Fruit fly (Drosophila melanogaster) whole organism, prepupa: ENCODE measurements around the gene CG1317.

Experiments
- Blimp-1 ChIP-seq: fragments of 200-800 bp; sonication (Bioruptor generic); optimal IDR thresholded peaks from 3 replicates; lab custom pipeline; 2017; ENCODE audit warnings: missing biosample characterization, missing genetic modification characterization, mild to moderate bottlenecking, moderate library complexity, missing genetic modification reagents
- CG10631 ChIP-seq: fragments of 200-800 bp; sonication (Bioruptor generic); optimal IDR thresholded peaks from 2 replicates; lab custom pipeline; 2016; ENCODE audit warnings: missing biosample characterization, missing genetic modification characterization
- CG10669 ChIP-seq: fragments of 200-800 bp; sonication (Bioruptor generic); optimal IDR thresholded peaks from 3 replicates; lab custom pipeline; 2018; ENCODE audit warnings: missing biosample characterization, mild to moderate bottlenecking, missing genetic modification characterization, moderate library complexity
- CG11294 ChIP-seq: fragments of 200-800 bp; sonication (Bioruptor generic); IDR thresholded peaks from 2 replicates; pipeline ENCODE4 v1.3.6; 2022; ENCODE audit warnings: missing biosample characterization, missing genetic modification characterization
- CG11762 ChIP-seq: fragments of 200-800 bp; sonication (Bioruptor generic); optimal IDR thresholded peaks from 3 replicates; lab custom pipeline; 2016; ENCODE audit warnings: missing biosample characterization, missing genetic modification characterization; ENCODE audit not compliant: insufficient read depth
- CG11902 ChIP-seq: fragments of 200-800 bp; sonication (Bioruptor generic); optimal IDR thresholded peaks from 3 replicates; lab custom pipeline; 2016; ENCODE audit warnings: missing biosample characterization, missing genetic modification characterization
- CG15336 ChIP-seq: fragments of 200-800 bp; sonication (Bioruptor generic); IDR thresholded peaks from 2 replicates; pipeline ENCODE4 v1.3.6; 2022; ENCODE audit warnings: missing biosample characterization, missing genetic modification characterization
- CG1621 ChIP-seq: fragments of 200-800 bp; sonication (Bioruptor generic); optimal IDR thresholded peaks from 3 replicates; lab custom pipeline; 2018; ENCODE audit warnings: missing biosample characterization, mild to moderate bottlenecking, missing genetic modification characterization
- CG3032 ChIP-seq: fragments of 200-800 bp; optimal IDR thresholded peaks from 2 replicates; lab custom pipeline; 2019; ENCODE audit warnings: missing biosample characterization, mild to moderate bottlenecking, missing genetic modification characterization, moderate library complexity
- CG31627 ChIP-seq: fragments of 200-800 bp; sonication (Bioruptor generic); optimal IDR thresholded peaks from 3 replicates; lab custom pipeline; 2016; ENCODE audit warnings: missing biosample characterization, missing genetic modification characterization
- CG32006 ChIP-seq: fragments of 200-800 bp; sonication (Bioruptor generic); optimal IDR thresholded peaks from 3 replicates; lab custom pipeline; 2017; ENCODE audit warnings: missing biosample characterization, mild to moderate bottlenecking, missing genetic modification characterization
- CG34406 ChIP-seq: fragments of 200-800 bp; sonication (Bioruptor generic); optimal IDR thresholded peaks from 3 replicates; lab custom pipeline; 2016; ENCODE audit warnings: missing biosample characterization, missing genetic modification characterization
- CG3919 ChIP-seq: fragments of 200-800 bp; sonication (Bioruptor generic); optimal IDR thresholded peaks from 3 replicates; lab custom pipeline; 2016; ENCODE audit warnings: missing biosample characterization, missing genetic modification characterization
- CG4318 ChIP-seq: fragments of 200-800 bp; sonication (Bioruptor generic); optimal IDR thresholded peaks from 3 replicates; lab custom pipeline; 2017; ENCODE audit warnings: missing biosample characterization, mild to moderate bottlenecking, missing genetic modification characterization
- CG6276 ChIP-seq: fragments of 200-800 bp; sonication (Bioruptor generic); optimal IDR thresholded peaks from 2 replicates; lab custom pipeline; 2017; ENCODE audit warnings: missing biosample characterization, mild to moderate bottlenecking, missing genetic modification characterization
- CG6792 ChIP-seq: fragments of 200-800 bp; sonication (Bioruptor generic); optimal IDR thresholded peaks from 3 replicates; lab custom pipeline; 2016; ENCODE audit warnings: missing biosample characterization, missing genetic modification characterization
- CG7368 ChIP-seq: fragments of 200-800 bp; sonication (Bioruptor generic); optimal IDR thresholded peaks from 3 replicates; lab custom pipeline; 2016; ENCODE audit warnings: missing biosample characterization, missing genetic modification characterization
- CG8319 ChIP-seq: fragments of 200-800 bp; sonication (Bioruptor generic); optimal IDR thresholded peaks from 3 replicates; lab custom pipeline; 2016; ENCODE audit warnings: missing biosample characterization, missing genetic modification characterization
- CG8632 ChIP-seq: fragments of 200-800 bp; sonication (Bioruptor generic); optimal IDR thresholded peaks from 3 replicates; lab custom pipeline; 2016; ENCODE audit warnings: missing biosample characterization, missing genetic modification characterization
- CG9139 ChIP-seq: fragments of 200-800 bp; sonication (Bioruptor generic); optimal IDR thresholded peaks from 3 replicates; lab custom pipeline; 2017; ENCODE audit warnings: missing biosample characterization, mild to moderate bottlenecking, missing genetic modification characterization
- Eip75B ChIP-seq: fragments of 200-800 bp; sonication (Bioruptor generic); optimal IDR thresholded peaks from 3 replicates; lab custom pipeline; 2016; ENCODE audit warnings: missing biosample characterization, missing genetic modification characterization
- Eip78C ChIP-seq: fragments of 200-800 bp; sonication (Bioruptor generic); peaks from one replicate; lab custom pipeline; 2016; ENCODE audit warnings: missing biosample characterization, missing genetic modification characterization
- Eip93F ChIP-seq: fragments of 200-800 bp; sonication (Bioruptor generic); optimal IDR thresholded peaks from 2 replicates; lab custom pipeline; 2016; ENCODE audit warnings: missing biosample characterization, mild to moderate bottlenecking, missing genetic modification characterization
- Ets21C ChIP-seq: fragments of 200-800 bp; sonication (Bioruptor generic); optimal IDR thresholded peaks from 3 replicates; lab custom pipeline; 2016; ENCODE audit warnings: missing biosample characterization, missing genetic modification characterization
- Ets96B ChIP-seq: fragments of 200-800 bp; optimal IDR thresholded peaks from 2 replicates; lab custom pipeline; 2019; ENCODE audit warnings: missing biosample characterization, mild to moderate bottlenecking, missing genetic modification characterization, moderate library complexity
- Hr38 ChIP-seq: sonication (Bioruptor generic); optimal IDR thresholded peaks from 2 replicates; lab custom pipeline; 2016; ENCODE audit warnings: missing biosample characterization, missing genetic modification characterization
- Hr39 ChIP-seq: fragments of 200-800 bp; sonication (Bioruptor generic); optimal IDR thresholded peaks from 2 replicates; lab custom pipeline; 2016; ENCODE audit warnings: missing biosample characterization, missing genetic modification characterization
- Hr4 ChIP-seq: fragments of 200-800 bp; sonication (Bioruptor generic); optimal IDR thresholded peaks from 3 replicates; lab custom pipeline; 2016; ENCODE audit warnings: missing biosample characterization, missing genetic modification characterization
- Lpt ChIP-seq: fragments of 200-800 bp; sonication (Bioruptor generic); optimal IDR thresholded peaks from 3 replicates; lab custom pipeline; 2016; ENCODE audit warnings: missing biosample characterization, missing genetic modification characterization
- Met ChIP-seq: fragments of 200-800 bp; sonication (Bioruptor generic); optimal IDR thresholded peaks from 3 replicates; lab custom pipeline; 2016; ENCODE audit warnings: missing biosample characterization, missing genetic modification characterization
- OdsH ChIP-seq: fragments of 200-800 bp; sonication (Bioruptor generic); optimal IDR thresholded peaks from 3 replicates; lab custom pipeline; 2016; ENCODE audit warnings: missing biosample characterization, missing genetic modification characterization
- Smox ChIP-seq: fragments of 200-800 bp; sonication (Bioruptor generic); optimal IDR thresholded peaks from 3 replicates; lab custom pipeline; 2016; ENCODE audit warnings: missing biosample characterization, missing genetic modification characterization
- Sox102F ChIP-seq: fragments of 200-800 bp; sonication (Bioruptor generic); optimal IDR thresholded peaks from 2 replicates; lab custom pipeline; 2016; ENCODE audit warnings: missing biosample characterization, mild to moderate bottlenecking, missing genetic modification characterization
- Sox14 ChIP-seq: fragments of 200-800 bp; sonication (Bioruptor generic); optimal IDR thresholded peaks from 3 replicates; lab custom pipeline; 2016; ENCODE audit warnings: missing biosample characterization, missing genetic modification characterization
- achi ChIP-seq: fragments of 200-800 bp; sonication (Bioruptor generic); optimal IDR thresholded peaks from 3 replicates; lab custom pipeline; 2016; ENCODE audit warnings: missing biosample characterization, missing genetic modification characterization
- acj6 ChIP-seq: fragments of 200-800 bp; sonication (Bioruptor generic); optimal IDR thresholded peaks from 3 replicates; lab custom pipeline; 2016; ENCODE audit warnings: missing biosample characterization, missing genetic modification characterization
- cyc ChIP-seq: fragments of 200-800 bp; sonication (Bioruptor generic); optimal IDR thresholded peaks from 3 replicates; lab custom pipeline; 2016; ENCODE audit warnings: missing biosample characterization, missing genetic modification characterization
- dac ChIP-seq: fragments of 200-800 bp; sonication (Bioruptor generic); optimal IDR thresholded peaks from 2 replicates; lab custom pipeline; 2017; ENCODE audit warnings: missing biosample characterization, mild to moderate bottlenecking, missing genetic modification characterization
- dsx ChIP-seq: fragments of 200-800 bp; optimal IDR thresholded peaks from 3 replicates; lab custom pipeline; 2019; ENCODE audit warnings: missing biosample characterization, mild to moderate bottlenecking, missing genetic modification characterization, moderate library complexity; ENCODE audit not compliant: poor library complexity, severe bottlenecking
- esn ChIP-seq: fragments of 200-800 bp; sonication (Bioruptor generic); optimal IDR thresholded peaks from 2 replicates; lab custom pipeline; 2016; ENCODE audit warnings: missing biosample characterization, mild to moderate bottlenecking, missing genetic modification characterization, moderate library complexity
- fd59A ChIP-seq: fragments of 200-800 bp; sonication (Bioruptor generic); optimal IDR thresholded peaks from 2 replicates; lab custom pipeline; 2017; ENCODE audit warnings: missing biosample characterization, mild to moderate bottlenecking, missing genetic modification characterization, missing genetic modification reagents
- fkh ChIP-seq: fragments of 200-800 bp; sonication (Bioruptor generic); optimal IDR thresholded peaks from 3 replicates; lab custom pipeline; 2017; ENCODE audit warnings: missing biosample characterization, mild to moderate bottlenecking, missing genetic modification characterization, moderate library complexity
- lz ChIP-seq: fragments of 200-800 bp; sonication (Bioruptor generic); optimal IDR thresholded peaks from 3 replicates; lab custom pipeline; 2016; ENCODE audit warnings: missing biosample characterization, missing genetic modification characterization
- net ChIP-seq: fragments of 200-800 bp; sonication (Bioruptor generic); optimal IDR thresholded peaks from 3 replicates; lab custom pipeline; 2016; ENCODE audit warnings: missing biosample characterization, missing genetic modification characterization
- pdm3 ChIP-seq: fragments of 200-800 bp; sonication (Bioruptor generic); optimal IDR thresholded peaks from 3 replicates; lab custom pipeline; 2016; ENCODE audit warnings: missing biosample characterization, missing genetic modification characterization
- salr ChIP-seq, 2 experiments: fragments of 200-800 bp; sonication (Bioruptor generic); optimal IDR thresholded peaks; 3 replicates each; lab custom pipeline; 2016 to 2018; ENCODE audit warnings: missing biosample characterization in 2 of 2, missing genetic modification characterization in 2 of 2, mild to moderate bottlenecking in 1 of 2
- spab ChIP-seq: fragments of 200-800 bp; sonication (Bioruptor generic); optimal IDR thresholded peaks from 2 replicates; lab custom pipeline; 2017; ENCODE audit warnings: missing biosample characterization, mild to moderate bottlenecking, missing genetic modification characterization, missing genetic modification reagents
- ss ChIP-seq, 2 experiments: fragments of 200-800 bp; sonication (Bioruptor generic); optimal IDR thresholded peaks; 2 replicates in 1 of 2; 3 replicates in 1 of 2; lab custom pipeline; 2017 to 2018; ENCODE audit warnings: mild to moderate bottlenecking in 2 of 2, missing biosample characterization in 2 of 2, missing genetic modification characterization in 2 of 2, moderate library complexity in 1 of 2
- svp ChIP-seq: fragments of 200-800 bp; sonication (Bioruptor generic); peaks from one replicate; lab custom pipeline; 2016; ENCODE audit warnings: missing biosample characterization, missing genetic modification characterization
- topi ChIP-seq: fragments of 200-800 bp; sonication (Bioruptor generic); optimal IDR thresholded peaks from 3 replicates; lab custom pipeline; 2016; ENCODE audit warnings: missing biosample characterization, missing genetic modification characterization
- vri ChIP-seq: fragments of 200-800 bp; sonication (Bioruptor generic); optimal IDR thresholded peaks from 3 replicates; lab custom pipeline; 2016; ENCODE audit warnings: missing biosample characterization, mild to moderate bottlenecking, missing genetic modification characterization

Gene CG1317

dm6 chr3L:2371882-2372281, at the start of gene CG1317, which contains the start of gene CG8993:
Gene CG1317, minus strand, starts transcription at chr3L:2371939.
Gene CG8993, plus strand, starts transcription at chr3L:2372199.
- TF ChIP-seq vri (no peak), net (no peak), CG6792 (GFP tag; lab: Kevin White, UChicago) (no peak), acj6 (GFP tag; lab: Kevin White, UChicago) (peak; percentile 26), pdm3 (GFP tag; lab: Kevin White, UChicago) (peak; percentile 5), Sox14 (GFP tag; lab: Kevin White, UChicago) (peak; percentile 32), Eip78C (GFP tag; lab: Kevin White, UChicago) (peak; percentile 20), esn (no peak), dac (GFP tag; lab: Kevin White, UChicago) (no peak), Met (GFP tag; lab: Kevin White, UChicago) (no peak), CG8632 (GFP tag; lab: Kevin White, UChicago) (no peak), ss (GFP tag; optimal IDR thresholded peaks at IDR 0.05; lab: Kevin White, UChicago) (no peak), Ets21C (no peak), CG34406 (no peak), Lpt (GFP tag; lab: Kevin White, UChicago) (no peak), Sox102F (GFP tag; lab: Kevin White, UChicago) (no peak), CG1621 (tag; lab: Kevin White, UChicago) (no peak), achi (GFP tag; lab: Kevin White, UChicago) (peak; percentile 67), topi (no peak), CG10631 (GFP tag; lab: Kevin White, UChicago) (peak; percentile 43), Blimp-1 (GFP tag; lab: Kevin White, UChicago) (no peak), CG3919 (peak; percentile 11), salr (GFP tag; optimal IDR thresholded peaks at IDR 0.05; lab: Kevin White, UChicago) (no peak), cyc (peak; percentile 24), lz (peak; percentile 22), CG15336 (GFP tag; lab: Robert Waterston, UW) (no peak), Hr39 (GFP tag; lab: Kevin White, UChicago) (no peak), Hr38 (GFP tag; lab: Kevin White, UChicago) (no peak), CG9139 (GFP tag; lab: Kevin White, UChicago) (no peak), CG8319 (no peak), CG4318 (GFP tag; lab: Kevin White, UChicago) (no peak), fkh (GFP tag; lab: Kevin White, UChicago) (no peak), CG6276 (GFP tag; lab: Kevin White, UChicago) (no peak), CG32006 (GFP tag; lab: Kevin White, UChicago) (peak; percentile 17), CG10669 (no peak), Smox (GFP tag; lab: Kevin White, UChicago) (no peak), svp (GFP tag; lab: Kevin White, UChicago) (peak; percentile 42), CG7368 (GFP tag; lab: Kevin White, UChicago) (peak; percentile 8), CG11902 (GFP tag; lab: Kevin White, UChicago) (no peak), Ets96B (no peak), dsx (GFP tag; lab: Kevin White, UChicago) (peak; percentile 31), fd59A (no peak), Eip75B (GFP tag; lab: Kevin White, UChicago) (no peak), spab (GFP tag; lab: Kevin White, UChicago) (no peak), OdsH (GFP tag; lab: Kevin White, UChicago) (peak; percentile 48), CG31627 (GFP tag; lab: Kevin White, UChicago) (no peak), CG11762 (no peak), Hr4 (no peak), Eip93F (no peak), CG3032 (tag; lab: Kevin White, UChicago) (peak; percentile 44), CG11294 (GFP tag; lab: Robert Waterston, UW) (no peak)
- TF ChIP-seq, all 60 proteins: peak for 15
